Worm (Caenorhabditis elegans): ENCODE results near the gene B0336.12.

DNA sequence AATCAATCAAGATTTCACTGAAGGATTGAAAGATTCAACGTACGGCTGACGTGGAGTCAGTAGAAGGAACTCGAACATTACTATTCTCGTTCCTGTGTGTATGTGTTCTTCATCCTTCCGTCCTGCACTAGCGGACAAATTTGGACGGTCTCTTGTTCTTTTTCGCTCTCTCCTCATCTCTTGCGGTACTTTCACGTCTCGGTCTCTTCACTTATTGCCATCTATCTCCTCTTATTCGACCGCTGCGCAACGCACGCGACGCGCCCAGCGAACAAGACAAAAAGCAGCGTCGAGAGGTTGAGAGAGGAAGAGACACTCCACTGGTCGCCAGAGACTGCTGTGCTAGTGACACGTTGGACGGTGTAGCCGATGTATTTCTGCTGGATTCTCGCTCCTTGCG is 5.5 kb upstream of the B0336.12 start:
- no peak for TF ChIP-seq K09A11.1 (tag; optimal IDR thresholded peaks at IDR 0.05; ENCODE audit: insufficient read depth)
- peak; percentile 70 for TF ChIP-seq rnt-1 (tag; optimal IDR thresholded peaks at IDR 0.05)
- peak; percentile 7 for TF ChIP-seq C08G9.2 (tag; optimal IDR thresholded peaks at IDR 0.05)
- no peak for TF ChIP-seq Y22D7AL.16 (tag; optimal IDR thresholded peaks at IDR 0.05)
- no peak for TF ChIP-seq fkh-10 (GFP tag; optimal IDR thresholded peaks at IDR 0.05)
- TF ChIP-seq ceh-18 (tag; optimal IDR thresholded peaks at IDR 0.05), result peak; percentile 40
- TF ChIP-seq dmd-4 (tag; optimal IDR thresholded peaks at IDR 0.05; ENCODE audit: borderline replicate concordance), result no peak
